Worm (Caenorhabditis elegans) whole organism, late embryonic: ENCODE measurements around the gene F28C6.10.

Experiments used
- C08G9.2 ChIP-seq: sonication (generic microtip); optimal IDR thresholded peaks from 2 replicates; lab custom pipeline; 2016; ENCODE audit warnings: mild to moderate bottlenecking, missing genetic modification characterization, moderate library complexity, missing compliant biosample characterization
- ceh-9 ChIP-seq: sonication (generic microtip); optimal IDR thresholded peaks from 2 replicates; lab custom pipeline; 2016; ENCODE audit warnings: mild to moderate bottlenecking, missing genetic modification characterization, inconsistent platforms, missing compliant biosample characterization
- dmd-4 ChIP-seq: sonication (generic microtip); optimal IDR thresholded peaks from 2 replicates; lab custom pipeline; 2016; ENCODE audit warnings: borderline replicate concordance, missing genetic modification characterization, missing compliant biosample characterization
- elt-2 ChIP-seq: sonication (generic microtip); optimal IDR thresholded peaks from 2 replicates; lab custom pipeline; 2016; ENCODE audit warnings: missing genetic modification reagents, missing genetic modification characterization, missing compliant biosample characterization
- gmeb-2 ChIP-seq: sonication (generic microtip); optimal IDR thresholded peaks from 2 replicates; lab custom pipeline; 2016; ENCODE audit warnings: missing genetic modification characterization, inconsistent platforms, missing compliant biosample characterization
- madf-2 ChIP-seq: sonication (generic microtip); optimal IDR thresholded peaks from 2 replicates; lab custom pipeline; 2017; ENCODE audit warnings: missing genetic modification characterization, missing compliant biosample characterization
- nhr-232 ChIP-seq: sonication (generic microtip); optimal IDR thresholded peaks from 2 replicates; lab custom pipeline; 2016; ENCODE audit warnings: missing genetic modification characterization, missing compliant biosample characterization
- pag-3 ChIP-seq: sonication (generic microtip); optimal IDR thresholded peaks from 2 replicates; lab custom pipeline; 2016; ENCODE audit warnings: missing compliant biosample characterization, missing genetic modification characterization, borderline replicate concordance
- pqm-1 ChIP-seq: sonication (generic microtip); optimal IDR thresholded peaks from 2 replicates; lab custom pipeline; 2016; ENCODE audit warnings: missing genetic modification characterization, missing compliant biosample characterization
- tbx-7 ChIP-seq: sonication (generic microtip); optimal IDR thresholded peaks from 2 replicates; lab custom pipeline; 2016; ENCODE audit warnings: missing genotype, missing genetic modification characterization, missing compliant biosample characterization

- TF ChIP-seq ceh-9 (tag; lab: Kevin White, UChicago) (no peak), elt-2 (tag; lab: Kevin White, UChicago) (no peak), nhr-232 (no peak), C08G9.2 (tag; lab: Kevin White, UChicago) (no peak), gmeb-2 (tag; lab: Kevin White, UChicago) (no peak), madf-2 (no peak), tbx-7 (tag; lab: Kevin White, UChicago) (no peak), pqm-1 (tag; lab: Kevin White, UChicago) (no peak), dmd-4 (tag; lab: Kevin White, UChicago) (no peak), pag-3 (no peak)
These were observed 45.8 kb upstream of the F28C6.10 start, which contains the start of gene F54C9.14 for ce11 chrII:8562002-8562401.
